Worm (Caenorhabditis elegans) whole organism, L4 larva: ENCODE measurements around the gene fos-1.

Experiments used
- R02D3.7 ChIP-seq: fragments of 150-350 bp; sonication (generic microtip); optimal IDR thresholded peaks from 3 replicates; lab custom pipeline; 2014; ENCODE audit warnings: missing biosample characterization, missing genetic modification characterization
- ama-1 ChIP-seq: fragments of 150-350 bp; optimal IDR thresholded peaks from 2 replicates; lab custom pipeline; 2014; ENCODE audit warnings: inconsistent platforms, mixed read lengths
- dmd-6 ChIP-seq: fragments of 200-800 bp; sonication (Bioruptor generic); IDR thresholded peaks from 2 replicates; pipeline ENCODE4 v1.3.6; 2022; ENCODE audit warnings: missing genetic modification reagents, missing genetic modification characterization, missing compliant biosample characterization
- fkh-10 ChIP-seq: fragments of 150-350 bp; optimal IDR thresholded peaks from 2 replicates; lab custom pipeline; 2014; ENCODE audit warnings: missing biosample characterization, missing genetic modification reagents, missing genetic modification characterization
- lin-13 ChIP-seq: fragments of 150-350 bp; optimal IDR thresholded peaks from 2 replicates; lab custom pipeline; 2014; ENCODE audit warnings: missing biosample characterization, missing genetic modification reagents, missing genetic modification characterization
- nhr-41 ChIP-seq: fragments of 200-800 bp; sonication (Bioruptor generic); IDR thresholded peaks from 2 replicates; pipeline ENCODE4 v1.3.6; 2022; ENCODE audit warnings: missing genetic modification reagents, missing genetic modification characterization, missing compliant biosample characterization
- nhr-77 ChIP-seq: fragments of 150-350 bp; optimal IDR thresholded peaks from 2 replicates; lab custom pipeline; 2014; ENCODE audit warnings: missing biosample characterization, missing genetic modification characterization
- pha-4 ChIP-seq, 2 experiments: fragments of 150-350 bp in 1 of 2; fragments of 200-800 bp in 1 of 2; sonication (Bioruptor generic) in 1 of 2; IDR thresholded peaks in 1 of 2; optimal IDR thresholded peaks in 1 of 2; 2 replicates each; pipeline versions ENCODE4 v1.3.6 to Lab custom; 2014 to 2022; ENCODE audit warnings: missing genetic modification characterization in 2 of 2, missing genetic modification reagents in 2 of 2, missing biosample characterization in 1 of 2, missing compliant biosample characterization in 1 of 2
- tag-97 ChIP-seq: fragments of 200-800 bp; sonication (Bioruptor generic); IDR thresholded peaks from 2 replicates; pipeline ENCODE4 v1.3.6; 2022; ENCODE audit warnings: missing genetic modification characterization, missing compliant biosample characterization
- unc-39 ChIP-seq: sonication (generic microtip); optimal IDR thresholded peaks from 2 replicates; lab custom pipeline; 2017; ENCODE audit warnings: missing biosample characterization, missing genetic modification characterization
- ztf-11 ChIP-seq: fragments of 150-350 bp; optimal IDR thresholded peaks from 2 replicates; lab custom pipeline; 2014; ENCODE audit warnings: missing biosample characterization, missing genetic modification characterization

DNA sequence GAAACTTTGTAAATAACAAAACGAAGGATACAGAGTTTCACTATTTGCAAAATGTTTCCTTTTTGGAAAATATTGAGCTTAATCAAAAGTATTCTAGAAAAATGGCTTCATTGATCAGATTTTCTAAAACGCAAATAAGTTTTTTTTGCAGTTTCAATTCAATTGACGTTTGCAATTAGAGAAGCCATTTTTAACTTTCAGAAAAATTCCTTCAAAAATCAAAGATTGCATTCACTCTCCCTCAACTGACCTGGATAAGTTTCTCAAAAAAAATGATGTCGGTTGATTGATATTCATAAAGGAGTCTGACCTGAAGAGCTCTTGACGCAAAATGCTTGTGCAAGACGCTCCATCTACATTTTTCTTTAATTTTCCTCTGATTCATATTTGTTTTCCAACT is 29.7 kb upstream of the fos-1 start:
- TF ChIP-seq ztf-11 (no peak), ama-1 (lab: Kevin White, UChicago) (no peak), nhr-77 (tag; lab: Kevin White, UChicago) (no peak), unc-39 (no peak), R02D3.7 (tag; lab: Kevin White, UChicago) (no peak), fkh-10 (no peak), pha-4 (GFP tag; IDR thresholded peaks at IDR 0.05; lab: Robert Waterston, UW) (no peak), pha-4 (tag; optimal IDR thresholded peaks at IDR 0.05; lab: Kevin White, UChicago) (no peak), tag-97 (GFP tag; lab: Robert Waterston, UW) (no peak), lin-13 (GFP tag; lab: Kevin White, UChicago) (no peak), dmd-6 (GFP tag; lab: Robert Waterston, UW) (no peak), nhr-41 (GFP tag; lab: Robert Waterston, UW) (no peak)
